Worm (Caenorhabditis elegans) whole organism, late embryonic: ENCODE measurements around the gene eat-20.

Experiments
- ceh-30 ChIP-seq: fragments of 150-350 bp; optimal IDR thresholded peaks from 2 replicates; lab custom pipeline; 2014; ENCODE audit warnings: missing biosample characterization, missing genetic modification characterization
- dmd-4 ChIP-seq: sonication (generic microtip); optimal IDR thresholded peaks from 2 replicates; lab custom pipeline; 2016; ENCODE audit warnings: borderline replicate concordance, missing genetic modification characterization, missing compliant biosample characterization
- elt-2 ChIP-seq: sonication (generic microtip); optimal IDR thresholded peaks from 2 replicates; lab custom pipeline; 2016; ENCODE audit warnings: missing genetic modification reagents, missing genetic modification characterization, missing compliant biosample characterization
- fax-1 ChIP-seq: sonication (generic microtip); optimal IDR thresholded peaks from 2 replicates; lab custom pipeline; 2016; ENCODE audit warnings: missing genotype, missing genetic modification characterization, missing compliant biosample characterization
- nhr-11 ChIP-seq: fragments of 150-350 bp; optimal IDR thresholded peaks from 2 replicates; lab custom pipeline; 2014; ENCODE audit warnings: missing biosample characterization, missing genetic modification characterization
- pha-4 ChIP-seq: fragments of 150-350 bp; optimal IDR thresholded peaks from 2 replicates; lab custom pipeline; 2018; ENCODE audit warnings: missing biosample characterization, missing genetic modification reagents, missing genetic modification characterization

ce11 chrX:15535190-15535636, 25.4 kb downstream of the eat-20 start:
- TF ChIP-seq elt-2 (tag; lab: Kevin White, UChicago) (no peak), pha-4 (tag; lab: Kevin White, UChicago) (no peak), ceh-30 (tag; lab: Kevin White, UChicago) (no peak), fax-1 (tag; lab: Kevin White, UChicago) (no peak), nhr-11 (tag; lab: Kevin White, UChicago) (no peak), dmd-4 (tag; lab: Kevin White, UChicago) (no peak)
